ENCODE assay signal across 1 fruit fly cellular context in the genomic region with DNA sequence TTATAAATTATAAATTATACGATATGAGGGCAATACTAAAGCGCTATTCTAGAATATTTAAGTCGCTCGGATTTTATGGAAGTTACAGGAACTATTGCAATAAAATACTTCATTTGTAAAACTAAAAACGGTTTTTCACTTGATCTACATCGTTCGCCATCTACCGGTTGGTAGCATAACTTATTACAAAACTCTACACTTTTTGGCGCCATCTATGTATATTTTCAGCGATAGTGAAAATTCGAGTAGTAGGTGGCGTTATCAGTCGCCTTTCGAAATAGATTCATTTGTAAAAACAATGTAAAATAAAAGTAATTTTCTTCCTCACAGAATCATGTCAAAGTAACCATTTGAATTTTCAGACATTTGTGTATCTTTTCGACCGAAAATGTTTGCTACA.
TF ChIP-seq lines count a peak whose summit lies in the region.

TSS of gene nxf4 (plus strand) at position 286 of the 400 bp plus-strand sequence.

TF ChIP-seq in whole organism, embryonic, 481 proteins besides CTCF, POLR2A, EP300 and RAD21 (continued from another document and continues in another):
- no peak for TF ChIP-seq Fer1 (GFP tag; optimal IDR thresholded peaks at IDR 0.05; lab: Kevin White, UChicago)
- no peak for TF ChIP-seq bowl (GFP tag; IDR thresholded peaks at IDR 0.05; lab: Robert Waterston, UW)
- TF ChIP-seq h (optimal IDR thresholded peaks at IDR 0.05; lab: Kevin White, UChicago), result no peak
- 0 out of 2 replicates have a peak, but pooled peaks have one; percentile 20 for TF ChIP-seq CG5953 (GFP tag; IDR thresholded peaks at IDR 0.05; lab: Robert Waterston, UW)
- TF ChIP-seq seq (GFP tag; IDR thresholded peaks at IDR 0.05; lab: Robert Waterston, UW), result no peak
- peak; percentile 1 for TF ChIP-seq gsb-n (tag; optimal IDR thresholded peaks at IDR 0.05; lab: Kevin White, UChicago)
- TF ChIP-seq Ssrp (tag; optimal IDR thresholded peaks at IDR 0.05; lab: Kevin White, UChicago), result no peak
- TF ChIP-seq fd3F (GFP tag; optimal IDR thresholded peaks at IDR 0.05; lab: Kevin White, UChicago), result peak; percentile 44
- peak; percentile 54 for TF ChIP-seq Dek (tag; optimal IDR thresholded peaks at IDR 0.05; lab: Kevin White, UChicago)
- no peak for TF ChIP-seq MESR4 (GFP tag; optimal IDR thresholded peaks at IDR 0.05; lab: Kevin White, UChicago)
- peak; percentile 73 for TF ChIP-seq Atf3 (GFP tag; optimal IDR thresholded peaks at IDR 0.05; lab: Kevin White, UChicago)
- no peak for TF ChIP-seq CG10431 (GFP tag; optimal IDR thresholded peaks at IDR 0.05; lab: Kevin White, UChicago)
- peak; percentile 92 for TF ChIP-seq Xbp1 (GFP tag; optimal IDR thresholded peaks at IDR 0.05; lab: Kevin White, UChicago)
- no peak for TF ChIP-seq hth (optimal IDR thresholded peaks at IDR 0.05; lab: Kevin White, UChicago)
- no peak for TF ChIP-seq CG12391 (tag; optimal IDR thresholded peaks at IDR 0.05; lab: Kevin White, UChicago)
- TF ChIP-seq prd (optimal IDR thresholded peaks at IDR 0.05; lab: Kevin White, UChicago), result no peak
- TF ChIP-seq prd (GFP tag; IDR thresholded peaks at IDR 0.05; lab: Robert Waterston, UW), result peak; percentile 75
- peak; percentile 11 for TF ChIP-seq CG18599 (GFP tag; optimal IDR thresholded peaks at IDR 0.05; lab: Kevin White, UChicago)
- TF ChIP-seq CkIIα-i1 (GFP tag; IDR thresholded peaks at IDR 0.05; lab: Robert Waterston, UW), result no peak
- TF ChIP-seq CG43689 (GFP tag; IDR thresholded peaks at IDR 0.05; lab: Robert Waterston, UW), result peak; percentile 31; the same call in 1 of the 2 replicates
- peak; percentile 32 for TF ChIP-seq dmrt99B (tag; optimal IDR thresholded peaks at IDR 0.05; lab: Kevin White, UChicago)
- TF ChIP-seq CG3407 (GFP tag; optimal IDR thresholded peaks at IDR 0.05; lab: Kevin White, UChicago), result peak; percentile 46
- TF ChIP-seq Dp (GFP tag; optimal IDR thresholded peaks at IDR 0.05; lab: Kevin White, UChicago), result no peak
- peak; percentile 56; the same call in 1 of the 2 replicates for TF ChIP-seq CG8765 (GFP tag; IDR thresholded peaks at IDR 0.05; lab: Robert Waterston, UW)
- TF ChIP-seq zen2 (GFP tag; IDR thresholded peaks at IDR 0.05; lab: Robert Waterston, UW; ENCODE audit: partially characterized antibody), result no peak
- peak; percentile 19 for TF ChIP-seq CG4328 (GFP tag; optimal IDR thresholded peaks at IDR 0.05; lab: Kevin White, UChicago)
- TF ChIP-seq D19A (tag; optimal IDR thresholded peaks at IDR 0.05; lab: Kevin White, UChicago), result peak; percentile 36
- peak; percentile 41 for TF ChIP-seq CG3281 (GFP tag; optimal IDR thresholded peaks at IDR 0.05; lab: Kevin White, UChicago)
- TF ChIP-seq Nf-YA (GFP tag; IDR thresholded peaks at IDR 0.05; lab: Robert Waterston, UW), result peak; percentile 56
- no peak for TF ChIP-seq vnd (GFP tag; IDR thresholded peaks at IDR 0.05; lab: Robert Waterston, UW; ENCODE audit: partially characterized antibody)
- TF ChIP-seq cad (GFP tag; optimal IDR thresholded peaks at IDR 0.05; lab: Kevin White, UChicago), result no peak
- no peak for TF ChIP-seq run (tag; optimal IDR thresholded peaks at IDR 0.05; lab: Kevin White, UChicago)
- peak; percentile 61 for TF ChIP-seq sima (GFP tag; optimal IDR thresholded peaks at IDR 0.05; lab: Kevin White, UChicago)
- TF ChIP-seq CG3726 (GFP tag; IDR thresholded peaks at IDR 0.05; lab: Robert Waterston, UW), result peak; percentile 57; the same call in 1 of the 3 replicates
- 0 out of 2 replicates have a peak, but pooled peaks have one; percentile 33 for TF ChIP-seq aop (GFP tag; IDR thresholded peaks at IDR 0.05; lab: Robert Waterston, UW)
- peak; percentile 88 for TF ChIP-seq CG9876 (GFP tag; optimal IDR thresholded peaks at IDR 0.05; lab: Kevin White, UChicago)
- TF ChIP-seq bab2 (GFP tag; optimal IDR thresholded peaks at IDR 0.05; lab: Kevin White, UChicago), result peak; percentile 81
- TF ChIP-seq CG10565 (GFP tag; optimal IDR thresholded peaks at IDR 0.05; lab: Kevin White, UChicago), result no peak
- TF ChIP-seq Atf6 (GFP tag; IDR thresholded peaks at IDR 0.05; lab: Robert Waterston, UW), result 0 out of 2 replicates have a peak, but pooled peaks have one; percentile 17
- TF ChIP-seq Eip74EF (GFP tag; optimal IDR thresholded peaks at IDR 0.05; lab: Kevin White, UChicago), result no peak
- TF ChIP-seq CG4730 (GFP tag; IDR thresholded peaks at IDR 0.05; lab: Robert Waterston, UW), result peak; percentile 78
- peak; percentile 94 for TF ChIP-seq CG2199 (GFP tag; IDR thresholded peaks at IDR 0.05; lab: Robert Waterston, UW)
- peak; percentile 0 for TF ChIP-seq Max (GFP tag; optimal IDR thresholded peaks at IDR 0.05; lab: Kevin White, UChicago)
- TF ChIP-seq ro (GFP tag; IDR thresholded peaks at IDR 0.05; lab: Robert Waterston, UW), result no peak
- TF ChIP-seq hb (GFP tag; IDR thresholded peaks at IDR 0.05; lab: Robert Waterston, UW; ENCODE audit: partially characterized antibody), result no peak
- TF ChIP-seq CG6254 (GFP tag; optimal IDR thresholded peaks at IDR 0.05; lab: Kevin White, UChicago), result no peak
- 0 out of 3 replicates have a peak, but pooled peaks have one; percentile 49 for TF ChIP-seq gce (GFP tag; IDR thresholded peaks at IDR 0.05; lab: Robert Waterston, UW)
- TF ChIP-seq pfk (GFP tag; optimal IDR thresholded peaks at IDR 0.05; lab: Kevin White, UChicago), result no peak
- no peak for TF ChIP-seq Spps (tag; optimal IDR thresholded peaks at IDR 0.05; lab: Kevin White, UChicago)
- TF ChIP-seq CG7963 (GFP tag; IDR thresholded peaks at IDR 0.05; lab: Robert Waterston, UW; ENCODE audit: partially characterized antibody), result 0 out of 3 replicates have a peak, but pooled peaks have one; percentile 16
- TF ChIP-seq ato (GFP tag; IDR thresholded peaks at IDR 0.05; lab: Robert Waterston, UW; ENCODE audit: partially characterized antibody), result no peak
- TF ChIP-seq Fer2 (tag; optimal IDR thresholded peaks at IDR 0.05; lab: Kevin White, UChicago), result no peak
- peak; percentile 76 for TF ChIP-seq pnt (GFP tag; optimal IDR thresholded peaks at IDR 0.05; lab: Kevin White, UChicago)
- no peak for TF ChIP-seq Hr78 (GFP tag; optimal IDR thresholded peaks at IDR 0.05; lab: Kevin White, UChicago)
- TF ChIP-seq CG2202 (tag; optimal IDR thresholded peaks at IDR 0.05; lab: Kevin White, UChicago), result peak; percentile 8
- no peak for TF ChIP-seq bbx (GFP tag; IDR thresholded peaks at IDR 0.05; lab: Robert Waterston, UW; ENCODE audit: partially characterized antibody)
- peak; percentile 39 for TF ChIP-seq CG8388 (GFP tag; optimal IDR thresholded peaks at IDR 0.05; lab: Kevin White, UChicago)
- peak; percentile 79 for TF ChIP-seq emc (GFP tag; optimal IDR thresholded peaks at IDR 0.05; lab: Kevin White, UChicago)
- no peak for TF ChIP-seq ham (GFP tag; IDR thresholded peaks at IDR 0.05; lab: Robert Waterston, UW)
- TF ChIP-seq gro (GFP tag; optimal IDR thresholded peaks at IDR 0.05; lab: Kevin White, UChicago), result peak; percentile 73
- no peak for TF ChIP-seq chm (GFP tag; IDR thresholded peaks at IDR 0.05; lab: Robert Waterston, UW)
- no peak for TF ChIP-seq Nf-YC (tag; optimal IDR thresholded peaks at IDR 0.05; lab: Kevin White, UChicago)
- TF ChIP-seq odd (GFP tag; optimal IDR thresholded peaks at IDR 0.05; lab: Kevin White, UChicago), result peak; percentile 2
- TF ChIP-seq CG1603 (tag; optimal IDR thresholded peaks at IDR 0.05; lab: Kevin White, UChicago), result peak; percentile 80
- peak; percentile 79 for TF ChIP-seq CG8944 (GFP tag; optimal IDR thresholded peaks at IDR 0.05; lab: Kevin White, UChicago)
- TF ChIP-seq scrt (GFP tag; optimal IDR thresholded peaks at IDR 0.05; lab: Kevin White, UChicago), result no peak
- peak; percentile 79 for TF ChIP-seq Hmr (GFP tag; optimal IDR thresholded peaks at IDR 0.05; lab: Kevin White, UChicago)
- TF ChIP-seq Drgx (GFP tag; IDR thresholded peaks at IDR 0.05; lab: Robert Waterston, UW), result no peak
- TF ChIP-seq CG30403 (GFP tag; optimal IDR thresholded peaks at IDR 0.05; lab: Kevin White, UChicago), result peak; percentile 84
- no peak for TF ChIP-seq CG15011 (GFP tag; optimal IDR thresholded peaks at IDR 0.05; lab: Kevin White, UChicago)
- TF ChIP-seq CG12071 (GFP tag; optimal IDR thresholded peaks at IDR 0.05; lab: Kevin White, UChicago), result peak; percentile 11
- TF ChIP-seq CG11504 (tag; optimal IDR thresholded peaks at IDR 0.05; lab: Kevin White, UChicago), result peak; percentile 68
- TF ChIP-seq Fer3 (tag; optimal IDR thresholded peaks at IDR 0.05; lab: Kevin White, UChicago), result peak; percentile 59
- peak; percentile 51 for TF ChIP-seq crc (GFP tag; optimal IDR thresholded peaks at IDR 0.05; lab: Kevin White, UChicago)
- TF ChIP-seq E2f2 (GFP tag; IDR thresholded peaks at IDR 0.05; lab: Robert Waterston, UW), result peak; percentile 31; the same call in 1 of the 2 replicates
- peak; percentile 79 for TF ChIP-seq NFAT (GFP tag; IDR thresholded peaks at IDR 0.05; lab: Robert Waterston, UW)
- peak; percentile 76 for TF ChIP-seq CG10959 (GFP tag; IDR thresholded peaks at IDR 0.05; lab: Robert Waterston, UW)
- TF ChIP-seq Myb (GFP tag; optimal IDR thresholded peaks at IDR 0.05; lab: Kevin White, UChicago), result peak; percentile 78
- peak; percentile 28 for TF ChIP-seq CG12659 (GFP tag; optimal IDR thresholded peaks at IDR 0.05; lab: Kevin White, UChicago)
- TF ChIP-seq CG8290 (GFP tag; optimal IDR thresholded peaks at IDR 0.05; lab: Kevin White, UChicago), result peak; percentile 81
- peak in 1 of 2 experiments; percentile 72 for TF ChIP-seq CG8290 (tag; optimal IDR thresholded peaks at IDR 0.05; lab: Kevin White, UChicago)
- no peak for TF ChIP-seq YL-1 (GFP tag; optimal IDR thresholded peaks at IDR 0.05; lab: Kevin White, UChicago)
- peak; percentile 76 for TF ChIP-seq p53 (GFP tag; optimal IDR thresholded peaks at IDR 0.05; lab: Kevin White, UChicago)
- peak; percentile 81 for TF ChIP-seq NfI (GFP tag; optimal IDR thresholded peaks at IDR 0.05; lab: Kevin White, UChicago)
- no peak for TF ChIP-seq Dll (GFP tag; IDR thresholded peaks at IDR 0.05; lab: Robert Waterston, UW; ENCODE audit: partially characterized antibody)
- peak; percentile 36 for TF ChIP-seq Vsx1 (GFP tag; optimal IDR thresholded peaks at IDR 0.05; lab: Kevin White, UChicago)
- peak; percentile 62 for TF ChIP-seq fu2 (GFP tag; optimal IDR thresholded peaks at IDR 0.05; lab: Kevin White, UChicago)
- peak; percentile 64 for TF ChIP-seq CG10366 (GFP tag; IDR thresholded peaks at IDR 0.05; lab: Robert Waterston, UW)
- peak in 1 of 2 experiments; percentile 19 for TF ChIP-seq crp (GFP tag; optimal IDR thresholded peaks at IDR 0.05; lab: Kevin White, UChicago)
- peak; percentile 59 for TF ChIP-seq ewg (GFP tag; optimal IDR thresholded peaks at IDR 0.05; lab: Kevin White, UChicago)
- TF ChIP-seq CG11247 (GFP tag; IDR thresholded peaks at IDR 0.05; lab: Robert Waterston, UW), result peak; percentile 85
- 0 out of 3 replicates have a peak, but pooled peaks have one; percentile 12 for TF ChIP-seq jigr1 (GFP tag; IDR thresholded peaks at IDR 0.05; lab: Robert Waterston, UW)
- peak; percentile 56 for TF ChIP-seq CG17328 (GFP tag; IDR thresholded peaks at IDR 0.05; lab: Robert Waterston, UW)
- peak; percentile 38 to 87 for TF ChIP-seq chif (GFP tag; optimal IDR thresholded peaks at IDR 0.05; lab: Kevin White, UChicago)
- peak; percentile 0 for TF ChIP-seq CG12236 (GFP tag; optimal IDR thresholded peaks at IDR 0.05; lab: Kevin White, UChicago)
- TF ChIP-seq maf-S (GFP tag; optimal IDR thresholded peaks at IDR 0.05; lab: Kevin White, UChicago), result peak; percentile 78
- TF ChIP-seq CG9727 (GFP tag; optimal IDR thresholded peaks at IDR 0.05; lab: Kevin White, UChicago), result peak; percentile 52
- peak; percentile 45 for TF ChIP-seq B-H2 (GFP tag; optimal IDR thresholded peaks at IDR 0.05; lab: Kevin White, UChicago)
- TF ChIP-seq ara (GFP tag; IDR thresholded peaks at IDR 0.05; lab: Robert Waterston, UW), result peak; percentile 53; the same call in 1 of the 2 replicates
- TF ChIP-seq Mrtf (GFP tag; IDR thresholded peaks at IDR 0.05; lab: Robert Waterston, UW), result peak; percentile 61; the same call in 2 of the 3 replicates
- peak; percentile 75 for TF ChIP-seq dmrt11E (tag; optimal IDR thresholded peaks at IDR 0.05; lab: Kevin White, UChicago)
- TF ChIP-seq Hmx (GFP tag; optimal IDR thresholded peaks at IDR 0.05; lab: Kevin White, UChicago), result no peak
- TF ChIP-seq sens (GFP tag; lab: Kevin White, UChicago), result peak; percentile 92
- no peak for TF ChIP-seq CG11696 (GFP tag; IDR thresholded peaks at IDR 0.05; lab: Robert Waterston, UW)
- peak; percentile 75 for TF ChIP-seq CG10654 (GFP tag; optimal IDR thresholded peaks at IDR 0.05; lab: Kevin White, UChicago)
- TF ChIP-seq psq (GFP tag; optimal IDR thresholded peaks at IDR 0.05; lab: Kevin White, UChicago), result peak; percentile 51
- TF ChIP-seq CG6654 (GFP tag; optimal IDR thresholded peaks at IDR 0.05; lab: Kevin White, UChicago), result peak; percentile 41
- no peak for TF ChIP-seq salm (tag; optimal IDR thresholded peaks at IDR 0.05; lab: Kevin White, UChicago)
- no peak for TF ChIP-seq nerfin-2 (GFP tag; IDR thresholded peaks at IDR 0.05; lab: Robert Waterston, UW; ENCODE audit: partially characterized antibody)
- no peak; the same call in 1 of the 2 replicates for TF ChIP-seq stc (GFP tag; IDR thresholded peaks at IDR 0.05; lab: Robert Waterston, UW)
- peak; percentile 84 for TF ChIP-seq pum (GFP tag; optimal IDR thresholded peaks at IDR 0.05; lab: Kevin White, UChicago)
- peak in 1 of 2 experiments; percentile 64 for TF ChIP-seq insv (GFP tag; optimal IDR thresholded peaks at IDR 0.05; lab: Kevin White, UChicago)
- peak; percentile 31; the same call in 1 of the 2 replicates for TF ChIP-seq peb (GFP tag; IDR thresholded peaks at IDR 0.05; lab: Robert Waterston, UW)
- TF ChIP-seq HLH3B (GFP tag; IDR thresholded peaks at IDR 0.05; lab: Robert Waterston, UW), result peak; percentile 70; the same call in 1 of the 2 replicates
- no peak for TF ChIP-seq CG34376 (GFP tag; optimal IDR thresholded peaks at IDR 0.05; lab: Kevin White, UChicago)
- no peak for TF ChIP-seq CG7745 (tag; optimal IDR thresholded peaks at IDR 0.05; lab: Kevin White, UChicago)
- peak; percentile 59 to 61 for TF ChIP-seq Hr51 (GFP tag; optimal IDR thresholded peaks at IDR 0.05; lab: Kevin White, UChicago)
- TF ChIP-seq Dip3 (GFP tag; optimal IDR thresholded peaks at IDR 0.05; lab: Kevin White, UChicago), result peak; percentile 54
- TF ChIP-seq Hand (GFP tag; optimal IDR thresholded peaks at IDR 0.05; lab: Kevin White, UChicago), result no peak
- peak; percentile 22 for TF ChIP-seq CG17385 (GFP tag; optimal IDR thresholded peaks at IDR 0.05; lab: Kevin White, UChicago)
- no peak for TF ChIP-seq gfzf (GFP tag; optimal IDR thresholded peaks at IDR 0.05; lab: Kevin White, UChicago)
- peak; percentile 26; the same call in 1 of the 2 replicates for TF ChIP-seq Awh (GFP tag; IDR thresholded peaks at IDR 0.05; lab: Robert Waterston, UW)
- peak; percentile 62; the same call in 1 of the 3 replicates for TF ChIP-seq H15 (GFP tag; IDR thresholded peaks at IDR 0.05; lab: Robert Waterston, UW)
- TF ChIP-seq Adf1 (GFP tag; IDR thresholded peaks at IDR 0.05; lab: Robert Waterston, UW), result no peak
